Fruit fly (Drosophila melanogaster) S2 (cell line): Measurements from ENCODE around the gene CG13689.

ENCODE experiments used
- CG8478 ChIP-seq: fragments of >200 bp; optimal IDR thresholded peaks from 2 replicates; lab custom pipeline; 2018
- CTCF ChIP-seq, 2 experiments: fragments of >200 bp; optimal IDR thresholded peaks; 2 replicates each; lab custom pipeline; 2018

- TF ChIP-seq CTCF (optimal IDR thresholded peaks at IDR 0.05; lab: Kevin White, UChicago) = no peak
- TF ChIP-seq CG8478 (lab: Kevin White, UChicago) = no peak
Measured at dm6 chr2L:646523-646922, 43.9 kb downstream of the CG13689 start.
